Worm (Caenorhabditis elegans): ENCODE data around the gene Y51H4A.937.
"Not testable (repeated sequence)": the region's sequence is repeated elsewhere in the genome, so short reads cannot be mapped to it uniquely, and the experiment has no call there.

The Y51H4A.937 gene

ce11 chrIV:16528375-16528774 is at the start of gene Y51H4A.937:
Gene Y51H4A.937 (plus strand): TSS chrIV:16528675.
- TF ChIP-seq sdz-38 (tag; optimal IDR thresholded peaks at IDR 0.05) (no peak), fkh-3 (tag; optimal IDR thresholded peaks at IDR 0.05) (no peak), repo-1 (tag; optimal IDR thresholded peaks at IDR 0.05) (no peak), tlf-1 (GFP tag; optimal IDR thresholded peaks at IDR 0.05) (no peak), atf-7 (tag; optimal IDR thresholded peaks at IDR 0.05) (no peak), lin-35 (GFP tag; optimal IDR thresholded peaks at IDR 0.05) (no peak), Y79H2A.3 (GFP tag; conservative IDR thresholded peaks at IDR 0.05) (no peak), F22D6.2 (tag; optimal IDR thresholded peaks at IDR 0.05) (no peak), him-1 (tag; optimal IDR thresholded peaks at IDR 0.05) (no peak), sea-2 (GFP tag; IDR thresholded peaks at IDR 0.05) (no peak), ztf-22 (GFP tag; optimal IDR thresholded peaks at IDR 0.05) (no peak), let-526 (GFP tag; IDR thresholded peaks at IDR 0.05) (no peak), mel-28 (tag; optimal IDR thresholded peaks at IDR 0.05; ENCODE audit: borderline replicate concordance) (no peak), attf-5 (GFP tag; optimal IDR thresholded peaks at IDR 0.05) (no peak), madf-3 (GFP tag; IDR thresholded peaks at IDR 0.05) (no peak), ztf-6 (GFP tag; IDR thresholded peaks at IDR 0.05) (no peak), hrde-1 (tag; optimal IDR thresholded peaks at IDR 0.05; ENCODE audit: borderline replicate concordance) (no peak)

DNA sequence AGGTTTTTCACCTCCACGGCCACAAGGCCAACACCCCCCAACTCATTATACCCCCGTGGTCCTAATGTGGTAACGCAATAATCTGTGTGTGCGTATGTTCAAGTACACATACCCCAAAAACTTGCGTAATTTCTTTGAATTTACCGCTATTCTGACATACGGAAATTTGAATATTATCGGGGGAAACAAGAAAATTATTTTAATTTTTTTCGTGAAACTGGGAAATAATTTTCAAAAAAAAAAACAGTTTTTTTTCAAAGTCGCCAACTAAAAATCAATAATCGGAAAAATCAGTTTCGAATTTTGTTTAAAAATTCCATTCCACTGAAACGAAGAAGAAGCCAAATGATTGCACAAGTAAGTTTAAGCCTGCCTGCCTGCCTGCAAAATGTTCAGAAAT is 47.6 kb upstream of the Y51H4A.937 start, which contains the start of gene Y51H4A.938:
TSS of gene Y51H4A.938 (plus strand) at position 301 of the 400 bp plus-strand sequence.
- TF ChIP-seq zfh-2 (GFP tag; conservative IDR thresholded peaks at IDR 0.05); efl-1 (GFP tag; optimal IDR thresholded peaks at IDR 0.05); madf-3 (GFP tag; IDR thresholded peaks at IDR 0.05): not testable (repeated sequence)

DNA sequence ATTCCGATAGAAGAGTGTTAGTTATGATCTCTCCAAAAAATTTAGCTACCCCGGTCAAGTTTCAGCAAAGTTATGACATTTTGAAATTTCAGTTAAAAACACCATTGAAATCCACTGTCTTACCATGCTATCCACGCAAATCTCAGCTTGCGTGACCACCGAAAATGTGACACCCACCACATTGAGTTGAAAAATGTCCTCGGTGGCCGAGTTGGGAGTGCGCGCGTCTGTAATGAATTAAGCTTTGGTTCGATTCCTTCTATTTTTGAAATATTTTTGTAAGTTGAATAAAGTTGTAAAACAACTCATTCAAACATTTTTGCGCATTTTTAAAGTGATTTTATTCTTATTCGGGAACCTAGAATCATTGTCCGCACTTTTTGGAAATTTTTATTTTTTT is 46.3 kb upstream of the Y51H4A.937 start:
- peak; percentile 55 for TF ChIP-seq B0261.1 (tag; optimal IDR thresholded peaks at IDR 0.05)
- peak; percentile 91 for TF ChIP-seq attf-6 (GFP tag; IDR thresholded peaks at IDR 0.05)
- TF ChIP-seq hmg-1.2 (GFP tag; IDR thresholded peaks at IDR 0.05), result peak; percentile 54
- TF ChIP-seq rpc-1 (optimal IDR thresholded peaks at IDR 0.05); snpc-4 (GFP tag; optimal IDR thresholded peaks at IDR 0.05): not testable (repeated sequence)
- peak; percentile 50 for TF ChIP-seq rpc-1 (tag; optimal IDR thresholded peaks at IDR 0.05)
- peak; percentile 81 for TF ChIP-seq tbp1 (GFP tag; optimal IDR thresholded peaks at IDR 0.05)
- 0 out of 2 replicates have a peak, but pooled peaks have one; percentile 24 for TF ChIP-seq K11D2.4 (GFP tag; IDR thresholded peaks at IDR 0.05)
- peak; percentile 12 for TF ChIP-seq him-1 (tag; optimal IDR thresholded peaks at IDR 0.05)
- peak in 1 of 4 experiments; percentile 62 for TF ChIP-seq snpc-4 (tag; optimal IDR thresholded peaks at IDR 0.05)

DNA sequence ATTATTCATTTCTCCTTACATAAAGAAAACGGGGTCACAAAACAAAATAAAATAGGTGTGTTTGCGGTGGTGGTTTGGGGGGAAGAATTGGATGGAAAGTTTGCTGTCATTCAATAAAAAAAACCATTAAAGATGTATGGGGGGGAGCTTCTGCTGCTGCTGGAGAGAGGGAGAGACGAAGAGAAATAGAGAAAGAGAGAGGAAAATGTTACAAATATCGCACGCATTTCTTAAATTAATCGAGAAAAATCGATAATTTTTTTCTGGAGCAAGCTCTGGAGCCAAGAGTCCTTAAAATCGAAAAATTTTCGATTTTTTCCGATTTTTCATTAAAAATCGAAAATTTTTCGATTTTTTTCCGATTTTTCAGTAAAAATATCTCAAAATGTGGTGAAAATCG is 45.7 kb upstream of the Y51H4A.937 start:
- TF ChIP-seq unc-130 (GFP tag; optimal IDR thresholded peaks at IDR 0.05) (no peak), cebp-1 (GFP tag; IDR thresholded peaks at IDR 0.05) (peak; percentile 21; the same call in 1 of the 2 replicates), cebp-1 (tag; optimal IDR thresholded peaks at IDR 0.05) (peak; percentile 40), hmg-1.2 (GFP tag; IDR thresholded peaks at IDR 0.05) (peak; percentile 35; the same call in 1 of the 2 replicates), F49E8.2 (tag; optimal IDR thresholded peaks at IDR 0.05; ENCODE audit: insufficient read depth) (peak; percentile 25), ccch-3 (GFP tag; optimal IDR thresholded peaks at IDR 0.05) (no peak), C17E4.6 (GFP tag; IDR thresholded peaks at IDR 0.05) (no peak), T07F8.4 (tag; optimal IDR thresholded peaks at IDR 0.05) (no peak), athp-1 (tag; optimal IDR thresholded peaks at IDR 0.05) (peak; percentile 50), F10E7.11 (tag; optimal IDR thresholded peaks at IDR 0.05) (no peak), nhr-120 (GFP tag; IDR thresholded peaks at IDR 0.05) (no peak), nhr-90 (tag; optimal IDR thresholded peaks at IDR 0.05) (no peak), snpc-1.1 (tag; optimal IDR thresholded peaks at IDR 0.05; ENCODE audit: insufficient read depth) (no peak), lsl-1 (GFP tag; optimal IDR thresholded peaks at IDR 0.05) (no peak), die-1 (tag; optimal IDR thresholded peaks at IDR 0.05) (no peak), tbx-9 (tag; optimal IDR thresholded peaks at IDR 0.05; ENCODE audit: borderline replicate concordance) (no peak), ztf-22 (GFP tag; optimal IDR thresholded peaks at IDR 0.05) (no peak), tlf-1 (GFP tag; optimal IDR thresholded peaks at IDR 0.05) (no peak), Y56A3A.18 (GFP tag; IDR thresholded peaks at IDR 0.05) (0 out of 2 replicates have a peak, but pooled peaks have one; percentile 51), repo-1 (tag; optimal IDR thresholded peaks at IDR 0.05) (no peak), mcd-1 (GFP tag; IDR thresholded peaks at IDR 0.05) (no peak)

All from whole organism, young adult.